Fruit fly (Drosophila melanogaster) whole organism: ENCODE measurements around the gene CG11550.

Experiments
- CG8478 ChIP-seq: fragments of >200 bp; optimal IDR thresholded peaks from 2 replicates; lab custom pipeline; 2018; ENCODE audit warnings: inconsistent platforms
- Dll ChIP-seq: fragments of >200 bp; optimal IDR thresholded peaks from 2 replicates; lab custom pipeline; 2017
- EcR ChIP-seq, 2 experiments: fragments of >200 bp; optimal IDR thresholded peaks; 2 replicates each; lab custom pipeline; 2017; ENCODE audit warnings: missing biosample characterization in 2 of 2, missing genetic modification characterization in 2 of 2, missing genetic modification reagents in 2 of 2
- pan ChIP-seq: fragments of >200 bp; optimal IDR thresholded peaks from 2 replicates; lab custom pipeline; 2017
- psq ChIP-seq: fragments of >200 bp; optimal IDR thresholded peaks from 2 replicates; lab custom pipeline; 2017
- usp ChIP-seq: fragments of >200 bp; optimal IDR thresholded peaks from 2 replicates; lab custom pipeline; 2017; ENCODE audit warnings: missing biosample characterization, missing genetic modification characterization, mixed read lengths

Gene CG11550

DNA sequence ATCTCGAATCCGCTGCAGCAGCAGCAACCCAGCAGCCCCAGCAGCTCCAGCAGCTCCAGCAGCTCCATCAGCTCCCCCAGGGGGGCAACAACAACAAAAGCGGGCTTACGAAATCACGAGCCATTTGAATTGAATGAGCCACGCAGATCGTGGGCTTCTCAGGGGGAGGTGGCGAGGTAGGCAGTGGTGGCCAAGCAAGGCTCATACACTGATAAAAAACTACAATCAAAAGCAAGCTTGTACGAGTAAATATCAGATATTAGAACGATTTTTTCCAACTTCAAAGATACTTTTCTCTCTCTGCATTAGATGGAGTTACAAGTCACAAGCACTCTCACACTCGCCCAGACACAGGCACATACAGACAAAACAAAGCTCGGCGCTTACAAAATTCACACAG, 29.5 kb upstream of the CG11550 start:
- TF ChIP-seq psq (lab: Kevin White, UChicago) (no peak), EcR (GFP tag; optimal IDR thresholded peaks at IDR 0.05; lab: Kevin White, UChicago) (no peak), usp (GFP tag; lab: Kevin White, UChicago) (no peak), pan (lab: Kevin White, UChicago) (no peak), Dll (lab: Kevin White, UChicago) (no peak), CG8478 (no peak)

DNA sequence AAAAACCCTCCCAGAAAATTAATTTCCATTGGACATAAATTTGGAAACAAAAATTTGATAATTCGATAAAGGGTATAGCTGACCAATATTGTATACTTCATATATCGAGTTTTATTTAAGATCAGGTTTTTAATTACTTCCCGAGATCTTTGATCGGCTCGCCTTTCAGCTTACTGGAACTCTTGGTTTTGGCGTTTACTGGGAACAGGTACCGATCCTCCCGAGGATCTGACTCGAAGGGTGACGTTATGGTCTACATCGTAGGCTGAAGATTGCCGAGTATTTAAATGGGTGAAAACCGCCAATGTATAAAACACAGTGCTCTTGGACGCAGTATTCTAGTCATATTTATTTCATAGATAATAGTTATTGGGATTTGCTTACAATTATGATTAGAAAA, 28.6 kb upstream of the CG11550 start, which contains the start of gene CG42693:
CG42693 (minus strand) TSS at position 101 of the 400 bp plus-strand sequence.
- no peak for TF ChIP-seq EcR (GFP tag; optimal IDR thresholded peaks at IDR 0.05; lab: Kevin White, UChicago)
- no peak for TF ChIP-seq usp (GFP tag; lab: Kevin White, UChicago)
- no peak for TF ChIP-seq pan (lab: Kevin White, UChicago)
- no peak for TF ChIP-seq psq (lab: Kevin White, UChicago)
- TF ChIP-seq Dll (lab: Kevin White, UChicago), result no peak
- TF ChIP-seq CG8478, result no peak

DNA sequence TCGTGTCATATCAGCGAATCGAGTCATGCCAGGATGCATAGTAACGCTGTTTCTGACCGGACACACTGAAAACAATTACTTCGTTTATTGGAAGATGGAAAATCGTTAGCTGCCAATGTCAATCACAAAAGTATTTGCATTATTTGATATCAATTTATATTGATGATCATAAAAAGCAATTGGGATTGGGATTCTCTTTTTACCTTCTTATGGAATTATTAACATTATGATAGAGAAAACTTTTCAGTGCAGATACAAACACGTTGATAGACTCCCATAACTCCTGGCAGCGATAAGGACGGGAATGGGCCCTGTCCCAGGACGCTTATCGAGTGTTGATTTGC, 27.2 kb upstream of the CG11550 start:
- TF ChIP-seq EcR (GFP tag; optimal IDR thresholded peaks at IDR 0.05; lab: Kevin White, UChicago), result no peak
- no peak for TF ChIP-seq CG8478
- no peak for TF ChIP-seq pan (lab: Kevin White, UChicago)
- no peak for TF ChIP-seq psq (lab: Kevin White, UChicago)
- no peak for TF ChIP-seq Dll (lab: Kevin White, UChicago)
- no peak for TF ChIP-seq usp (GFP tag; lab: Kevin White, UChicago)

DNA sequence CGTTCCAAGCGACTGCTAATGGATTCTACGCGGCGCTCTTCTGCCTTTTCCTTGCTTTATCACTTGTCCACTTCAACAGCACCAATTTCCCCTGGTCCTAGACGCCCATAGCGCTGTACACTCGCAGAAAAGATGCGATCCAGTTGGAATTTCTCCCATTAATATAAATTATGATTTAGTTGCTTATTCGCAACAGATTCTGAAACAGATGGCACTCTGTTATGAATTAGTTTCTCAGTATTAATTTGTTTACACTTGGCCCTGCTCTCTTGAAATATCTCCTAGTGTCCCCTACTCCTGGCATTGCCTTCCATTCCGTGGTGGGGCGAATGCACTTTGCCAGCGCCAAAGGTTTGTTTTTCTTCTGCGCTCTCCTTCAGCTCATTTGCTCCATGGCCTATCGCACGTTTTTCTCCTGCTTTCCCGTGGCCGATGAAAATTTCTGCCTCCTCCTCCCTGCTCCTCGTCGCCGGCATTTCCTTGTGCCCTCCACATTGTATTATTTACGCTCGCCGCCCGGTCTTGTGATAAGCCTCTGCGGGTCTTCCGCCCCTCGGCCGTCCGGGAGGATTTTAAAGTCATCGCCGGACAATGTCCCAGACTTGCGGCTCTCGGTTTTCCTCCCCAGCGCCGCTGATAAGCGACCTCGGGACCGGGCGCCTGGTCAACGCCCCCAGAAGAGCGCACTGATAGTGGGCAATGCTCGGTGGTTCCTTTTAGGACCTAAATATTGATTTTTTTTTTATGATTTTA, 26.6 kb upstream of the CG11550 start:
- TF ChIP-seq psq (lab: Kevin White, UChicago) (no peak), EcR (GFP tag; optimal IDR thresholded peaks at IDR 0.05; lab: Kevin White, UChicago) (peak in 1 of 2 experiments; percentile 82), usp (GFP tag; lab: Kevin White, UChicago) (no peak), CG8478 (no peak)

DNA sequence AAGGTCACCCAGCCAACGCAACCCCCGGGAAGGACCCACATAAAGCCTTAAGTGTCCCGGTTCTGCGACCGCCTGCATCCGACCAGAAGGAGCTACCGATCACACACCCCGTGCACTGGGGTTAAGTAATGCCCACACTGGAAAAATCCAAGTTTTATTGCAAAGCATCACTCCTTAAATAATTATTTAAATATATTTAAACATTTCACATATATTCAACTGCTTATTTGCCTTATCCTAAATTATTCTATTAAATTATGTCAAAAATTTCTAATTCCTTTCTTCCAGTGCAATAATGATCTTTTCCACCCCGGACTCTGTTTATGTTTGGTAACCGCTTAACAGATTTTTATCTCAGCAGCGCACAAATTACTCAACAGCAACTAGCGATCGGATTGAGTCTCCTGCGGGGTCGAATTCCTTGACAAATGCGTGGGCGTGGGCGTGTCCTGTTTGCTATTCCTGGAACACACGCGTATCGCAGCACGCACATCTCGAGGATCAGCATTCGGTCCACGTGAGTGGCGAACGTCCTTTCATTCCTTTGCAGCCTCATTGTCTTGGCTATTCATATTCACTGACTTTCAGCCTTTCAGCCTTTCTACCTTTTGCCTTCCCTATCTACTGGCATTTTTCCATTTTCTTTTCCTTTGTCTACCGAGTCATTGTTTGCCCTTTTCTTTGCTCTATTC, 25.0 kb upstream of the CG11550 start:
- TF ChIP-seq psq (lab: Kevin White, UChicago), result no peak
- TF ChIP-seq pan (lab: Kevin White, UChicago), result no peak
- peak in 1 of 2 experiments; percentile 16 for TF ChIP-seq EcR (GFP tag; optimal IDR thresholded peaks at IDR 0.05; lab: Kevin White, UChicago)

DNA sequence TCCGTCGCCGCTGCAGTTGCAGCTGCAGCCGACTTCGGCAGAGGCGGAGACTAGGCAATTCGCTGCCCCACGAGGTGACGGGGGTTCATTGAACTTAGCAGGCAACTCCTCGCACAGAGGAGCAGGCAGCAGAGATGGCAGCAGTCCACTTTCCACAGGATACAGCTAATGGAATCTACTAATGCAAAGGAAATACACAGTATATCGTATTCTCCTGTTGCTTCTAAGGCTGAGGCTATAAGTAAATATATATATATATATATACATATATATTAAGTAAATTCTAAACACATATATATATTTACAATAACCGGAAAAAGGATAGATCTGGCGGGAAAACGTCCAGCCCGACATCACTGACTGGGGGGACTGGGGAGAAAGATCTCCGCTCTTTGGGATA, 23.7 kb upstream of the CG11550 start:
- no peak for TF ChIP-seq usp (GFP tag; lab: Kevin White, UChicago)
- TF ChIP-seq CG8478, result no peak
- TF ChIP-seq pan (lab: Kevin White, UChicago), result no peak
- TF ChIP-seq Dll (lab: Kevin White, UChicago), result no peak
- peak in 1 of 2 experiments; percentile 38 for TF ChIP-seq EcR (GFP tag; optimal IDR thresholded peaks at IDR 0.05; lab: Kevin White, UChicago)

DNA sequence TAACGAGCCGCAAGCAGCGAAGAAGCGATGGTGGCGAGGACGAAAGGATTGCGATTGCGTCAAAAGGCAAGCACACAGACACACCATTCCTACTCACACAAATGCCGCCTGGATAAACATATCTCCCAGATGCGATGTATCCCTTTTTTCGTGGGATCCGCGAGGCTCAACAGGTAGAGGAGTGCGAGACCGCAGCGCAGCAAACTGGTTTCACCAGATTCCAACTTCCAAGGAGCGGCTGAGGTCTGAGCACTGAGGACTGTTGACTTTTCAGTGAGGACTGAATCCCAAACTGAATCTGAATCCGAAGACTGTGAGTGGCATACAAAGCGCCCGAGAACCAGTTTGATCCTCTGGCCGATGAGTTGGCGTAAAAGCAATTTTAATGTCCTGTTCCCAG, 22.3 kb upstream of the CG11550 start:
- TF ChIP-seq CG8478, result no peak
- TF ChIP-seq pan (lab: Kevin White, UChicago), result no peak
- no peak for TF ChIP-seq EcR (GFP tag; optimal IDR thresholded peaks at IDR 0.05; lab: Kevin White, UChicago)
- no peak for TF ChIP-seq usp (GFP tag; lab: Kevin White, UChicago)
- TF ChIP-seq psq (lab: Kevin White, UChicago), result no peak
- no peak for TF ChIP-seq Dll (lab: Kevin White, UChicago)

DNA sequence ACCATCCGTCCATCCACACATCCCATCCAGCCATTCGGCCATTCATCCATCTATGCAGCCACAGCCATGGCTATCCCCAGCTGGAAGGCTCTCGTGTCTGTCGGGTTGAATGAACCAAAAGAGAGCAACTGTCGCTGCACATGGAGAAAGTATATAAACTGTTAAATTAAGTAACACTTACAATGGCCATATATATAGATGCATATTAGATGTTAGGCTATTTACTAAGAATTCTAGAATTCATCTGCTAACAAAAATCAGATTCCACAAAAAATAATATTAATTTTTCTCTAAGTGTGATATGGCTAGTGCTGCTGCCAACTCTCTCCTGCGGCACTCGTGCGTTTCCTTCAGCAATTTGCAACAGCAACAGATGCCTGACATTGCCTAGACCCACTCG, 20.5 kb upstream of the CG11550 start:
- no peak for TF ChIP-seq CG8478
- TF ChIP-seq EcR (GFP tag; optimal IDR thresholded peaks at IDR 0.05; lab: Kevin White, UChicago), result peak in 1 of 2 experiments; percentile 94

DNA sequence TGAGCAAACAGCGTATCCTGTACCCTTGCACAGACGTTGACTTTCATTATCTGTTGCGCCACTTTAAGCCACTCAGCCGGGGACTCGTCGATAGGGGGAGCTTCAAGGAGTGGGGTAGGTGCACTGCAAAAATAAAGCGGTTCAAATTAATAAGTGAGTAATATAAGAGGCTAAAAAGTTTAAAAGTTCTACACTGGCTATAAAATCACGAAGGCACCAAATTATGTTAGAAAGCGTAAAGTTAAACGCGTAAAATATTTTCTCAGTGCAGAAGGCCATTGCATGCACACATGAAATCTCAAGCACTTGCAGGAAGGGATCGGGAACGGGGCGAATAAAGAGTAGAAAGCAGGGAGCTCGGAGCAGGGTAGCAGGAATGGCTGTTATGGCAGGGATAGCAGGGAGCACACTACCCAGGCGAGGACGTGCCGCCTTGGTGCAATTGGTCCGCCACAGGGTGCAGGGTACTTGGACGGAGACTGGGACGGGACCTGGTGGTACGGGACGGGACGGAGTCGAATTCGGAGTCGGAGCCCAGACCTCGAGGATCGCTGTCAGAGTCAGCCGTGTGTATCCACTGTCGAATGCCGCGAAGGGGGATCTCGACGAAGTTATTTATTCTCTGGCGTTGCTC, 18.6 kb upstream of the CG11550 start:
- TF ChIP-seq psq (lab: Kevin White, UChicago), result no peak
- TF ChIP-seq CG8478, result no peak
- no peak for TF ChIP-seq usp (GFP tag; lab: Kevin White, UChicago)
- TF ChIP-seq pan (lab: Kevin White, UChicago), result no peak
- TF ChIP-seq EcR (GFP tag; optimal IDR thresholded peaks at IDR 0.05; lab: Kevin White, UChicago), result no peak
- no peak for TF ChIP-seq Dll (lab: Kevin White, UChicago)

DNA sequence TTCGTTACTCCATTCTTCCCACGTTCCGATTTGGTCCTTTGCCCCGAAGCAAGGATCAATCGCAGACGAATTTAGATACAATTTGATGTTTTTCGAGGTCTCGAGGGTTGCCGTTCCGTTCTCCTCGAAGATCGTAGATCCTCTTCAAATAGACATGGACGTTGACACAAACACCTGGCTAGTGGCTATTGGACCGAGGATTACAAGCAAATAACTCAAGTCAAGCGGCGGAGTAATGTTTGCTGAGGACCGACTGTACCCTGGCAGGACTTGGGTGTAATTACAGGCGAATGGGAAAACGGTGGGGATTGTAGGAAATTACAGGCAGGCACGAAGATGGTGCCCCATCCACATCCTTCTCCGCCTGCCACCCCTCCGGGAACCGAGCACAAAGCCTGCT, 17.9 kb upstream of the CG11550 start:
- TF ChIP-seq pan (lab: Kevin White, UChicago) (no peak), usp (GFP tag; lab: Kevin White, UChicago) (no peak), psq (lab: Kevin White, UChicago) (no peak), Dll (lab: Kevin White, UChicago) (no peak), EcR (GFP tag; optimal IDR thresholded peaks at IDR 0.05; lab: Kevin White, UChicago) (no peak), CG8478 (no peak)

DNA sequence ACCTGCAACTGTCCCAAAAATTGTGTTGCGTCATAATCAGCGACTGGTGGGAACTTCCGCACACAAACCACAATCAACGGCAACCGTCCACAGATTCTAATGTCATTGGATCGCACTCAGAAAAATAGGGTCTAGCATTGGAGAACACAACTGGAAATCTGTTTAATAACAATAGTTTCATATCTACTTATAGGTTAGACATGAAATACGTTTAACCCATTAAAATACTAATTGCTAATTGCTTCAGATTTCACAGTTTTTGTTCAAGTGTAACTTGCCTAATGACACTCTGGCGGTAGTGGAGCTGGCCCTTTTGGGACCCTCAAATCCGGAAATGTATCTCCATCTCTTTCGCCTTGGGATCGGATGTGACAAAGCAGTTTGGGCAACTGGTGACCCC, 17.0 kb upstream of the CG11550 start:
- TF ChIP-seq EcR (GFP tag; optimal IDR thresholded peaks at IDR 0.05; lab: Kevin White, UChicago) (no peak), usp (GFP tag; lab: Kevin White, UChicago) (no peak), CG8478 (no peak), Dll (lab: Kevin White, UChicago) (no peak), psq (lab: Kevin White, UChicago) (no peak), pan (lab: Kevin White, UChicago) (no peak)

DNA sequence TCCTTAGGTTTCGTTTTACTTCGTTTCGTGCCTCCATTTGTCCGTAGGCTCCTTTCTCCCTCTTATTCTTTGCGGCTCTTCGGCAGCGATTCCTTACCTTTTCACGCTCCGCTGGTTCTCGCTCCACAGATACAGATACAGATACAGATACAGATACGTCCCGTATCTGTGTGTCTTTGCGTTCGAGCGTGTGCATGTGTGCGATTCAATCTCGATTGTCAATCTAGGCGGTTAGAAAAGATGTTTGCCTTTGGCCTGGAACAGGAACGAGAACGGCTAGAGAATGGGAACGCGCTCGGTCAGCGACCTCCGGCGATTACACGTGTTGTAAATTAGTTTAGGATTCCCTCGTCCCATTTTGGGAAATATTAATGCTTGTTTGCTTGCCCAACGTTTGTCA, 10.8 kb upstream of the CG11550 start:
- no peak for TF ChIP-seq psq (lab: Kevin White, UChicago)
- TF ChIP-seq EcR (GFP tag; optimal IDR thresholded peaks at IDR 0.05; lab: Kevin White, UChicago), result peak in 1 of 2 experiments; percentile 76
- no peak for TF ChIP-seq Dll (lab: Kevin White, UChicago)
- no peak for TF ChIP-seq usp (GFP tag; lab: Kevin White, UChicago)
- TF ChIP-seq CG8478, result no peak
